Worm (Caenorhabditis elegans): ENCODE data around the gene C03G6.17.

Gene C03G6.17

DNA sequence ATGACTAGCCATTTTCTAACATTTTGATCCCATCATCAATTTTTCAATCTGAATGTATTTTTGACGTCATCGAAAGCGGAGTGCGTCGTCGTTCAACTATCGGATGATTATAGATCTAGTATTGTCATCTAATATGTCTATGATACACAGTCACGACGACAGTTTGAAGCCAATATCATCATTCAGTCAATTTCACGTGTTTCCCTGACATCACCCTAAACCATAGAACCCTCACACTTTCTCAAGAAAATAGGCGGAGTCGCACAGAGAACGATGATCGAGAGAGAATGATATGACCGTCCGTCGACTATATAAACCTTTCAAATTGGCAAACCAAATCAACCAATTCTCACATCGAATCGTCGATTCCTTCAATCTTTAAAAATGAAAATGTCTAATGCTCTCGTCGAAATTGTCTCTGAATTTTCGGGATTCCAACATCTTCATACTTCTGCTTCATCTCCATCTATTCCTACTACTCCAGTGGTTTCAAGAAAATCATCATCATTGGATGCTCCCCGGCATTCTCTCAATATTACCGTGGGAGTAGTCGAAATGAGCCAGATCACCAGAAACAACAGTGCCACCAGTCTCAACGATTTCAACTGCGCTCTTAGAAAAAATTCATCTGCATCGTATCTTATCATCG is 35.0 kb upstream of the C03G6.17 start, which contains the start of gene F18E3.13 (continued):
- TF ChIP-seq dmd-6 (GFP tag; IDR thresholded peaks at IDR 0.05) (peak; percentile 64), pqm-1 (tag; optimal IDR thresholded peaks at IDR 0.05) (no peak), ZK546.5 (tag; optimal IDR thresholded peaks at IDR 0.05) (no peak), nhr-237 (tag; optimal IDR thresholded peaks at IDR 0.05) (no peak), T26A8.4 (GFP tag; IDR thresholded peaks at IDR 0.05) (peak; percentile 45; the same call in 1 of the 2 replicates), dmd-9 (GFP tag; IDR thresholded peaks at IDR 0.05) (no peak), nhr-41 (GFP tag; IDR thresholded peaks at IDR 0.05) (no peak), fos-1 (tag; optimal IDR thresholded peaks at IDR 0.05) (no peak), daf-19 (GFP tag; conservative IDR thresholded peaks at IDR 0.05) (no peak), mdl-1 (tag; optimal IDR thresholded peaks at IDR 0.05) (peak; percentile 56 to 88), cey-2 (tag; optimal IDR thresholded peaks at IDR 0.05; ENCODE audit: borderline replicate concordance, insufficient read depth) (peak; percentile 50), lin-39 (tag; optimal IDR thresholded peaks at IDR 0.05) (no peak), nhr-42 (GFP tag; IDR thresholded peaks at IDR 0.05) (no peak), unc-62 (GFP tag; optimal IDR thresholded peaks at IDR 0.05 in 1 of 2) (peak in 1 of 2 experiments; percentile 55), unc-62 (tag; optimal IDR thresholded peaks at IDR 0.05) (no peak), hmg-1.1 (GFP tag; IDR thresholded peaks at IDR 0.05) (no peak), D1046.2 (GFP tag; IDR thresholded peaks at IDR 0.05) (no peak), set-16 (GFP tag; IDR thresholded peaks at IDR 0.05) (no peak), nhr-77 (tag; optimal IDR thresholded peaks at IDR 0.05) (no peak), lin-38 (GFP tag; IDR thresholded peaks at IDR 0.05) (no peak), attf-4 (tag; optimal IDR thresholded peaks at IDR 0.05) (no peak)

DNA sequence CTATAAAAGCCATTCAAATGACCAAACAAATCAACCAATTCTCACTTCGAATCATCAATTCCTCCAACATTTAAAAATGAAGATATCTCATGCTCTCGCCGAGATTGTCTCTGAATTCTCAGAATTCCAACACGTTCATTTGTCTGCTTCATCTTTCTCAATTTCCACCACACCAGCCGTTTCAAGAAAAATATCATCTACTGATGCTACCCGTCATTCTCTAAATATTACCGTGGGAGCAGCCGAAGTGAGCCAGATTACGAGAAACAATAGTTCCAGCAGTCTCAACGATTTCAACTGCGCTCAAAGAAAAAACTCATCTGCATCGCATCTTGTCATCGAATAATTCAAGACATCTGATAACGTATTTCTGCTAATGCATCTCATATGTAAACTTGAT is 34.0 kb upstream of the C03G6.17 start, which contains the start of gene F18E3.12:
F18E3.12 (plus strand) TSS at position 77 of the 400 bp plus-strand sequence.
- no peak for TF ChIP-seq jun-1 (tag; optimal IDR thresholded peaks at IDR 0.05)
- peak; percentile 96 for TF ChIP-seq ama-1 (optimal IDR thresholded peaks at IDR 0.05)
- no peak for TF ChIP-seq ceh-82 (tag; optimal IDR thresholded peaks at IDR 0.05)
- no peak for TF ChIP-seq pqm-1 (tag; optimal IDR thresholded peaks at IDR 0.05)

DNA sequence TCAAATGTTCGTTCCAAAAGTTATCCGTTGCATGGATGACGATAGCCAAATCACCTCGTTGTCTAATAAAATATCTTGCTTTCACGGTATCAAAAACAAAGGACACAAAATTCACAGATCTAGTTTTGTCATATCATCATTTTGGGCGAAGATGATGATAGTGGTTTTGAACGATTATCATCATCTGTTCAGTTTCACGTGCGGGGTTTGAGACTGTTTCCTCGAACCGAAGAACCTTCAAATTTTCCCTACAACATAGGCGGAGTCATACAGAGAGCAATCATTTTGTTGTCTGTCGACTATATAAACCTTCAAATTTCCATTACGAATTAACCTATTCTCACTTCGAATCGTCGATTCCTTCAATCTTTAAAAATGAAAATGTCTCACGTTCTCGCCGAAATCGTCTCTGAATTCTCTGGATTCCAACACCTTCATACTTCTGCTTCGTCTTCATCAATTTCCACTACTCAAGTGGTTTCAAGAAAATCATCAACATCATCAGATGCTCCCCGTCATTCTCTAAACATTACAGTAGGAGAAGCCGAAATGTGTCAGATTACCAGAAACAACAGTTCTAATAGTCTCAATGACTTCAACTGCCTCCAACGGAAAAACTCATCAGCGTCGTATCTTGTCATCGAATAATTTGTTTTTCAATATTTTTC is 32.3 kb upstream of the C03G6.17 start, which contains the start of gene F18E3.11:
F18E3.11 (plus strand) TSS at position 376 of the 668 bp plus-strand sequence.
- TF ChIP-seq egl-43 (GFP tag; IDR thresholded peaks at IDR 0.05) (no peak), F37D6.2 (tag; optimal IDR thresholded peaks at IDR 0.05) (no peak), ama-1 (optimal IDR thresholded peaks at IDR 0.05) (peak; percentile 94), T26A8.4 (GFP tag; IDR thresholded peaks at IDR 0.05) (0 out of 2 replicates have a peak, but pooled peaks have one; percentile 35), mep-1 (tag; optimal IDR thresholded peaks at IDR 0.05) (no peak), daf-16 (GFP tag; optimal IDR thresholded peaks at IDR 0.05) (no peak), daf-16 (tag; optimal IDR thresholded peaks at IDR 0.05) (no peak), daf-12 (tag; optimal IDR thresholded peaks at IDR 0.05) (no peak), nhr-25 (tag; optimal IDR thresholded peaks at IDR 0.05; ENCODE audit: borderline replicate concordance, insufficient read depth) (peak; percentile 72), daf-19 (GFP tag; conservative IDR thresholded peaks at IDR 0.05) (no peak), lin-39 (tag; optimal IDR thresholded peaks at IDR 0.05) (no peak), lin-13 (GFP tag; optimal IDR thresholded peaks at IDR 0.05) (no peak), unc-62 (GFP tag; optimal IDR thresholded peaks at IDR 0.05 in 1 of 2) (peak in 1 of 2 experiments; percentile 80), unc-62 (tag; optimal IDR thresholded peaks at IDR 0.05) (no peak), madf-9 (GFP tag; conservative IDR thresholded peaks at IDR 0.05) (no peak), ceh-28 (tag; optimal IDR thresholded peaks at IDR 0.05) (no peak), hif-1 (tag; optimal IDR thresholded peaks at IDR 0.05) (peak in 1 of 2 experiments; percentile 50), mdl-1 (tag; optimal IDR thresholded peaks at IDR 0.05) (peak in 1 of 2 experiments; percentile 69), lin-29 (GFP tag; IDR thresholded peaks at IDR 0.05) (no peak), nhr-77 (tag; optimal IDR thresholded peaks at IDR 0.05) (no peak), dmd-6 (GFP tag; IDR thresholded peaks at IDR 0.05) (peak; percentile 23; the same call in 1 of the 2 replicates), F44E2.7 (GFP tag; IDR thresholded peaks at IDR 0.05) (no peak), mdt-29 (GFP tag; IDR thresholded peaks at IDR 0.05) (peak; percentile 75; the same call in 1 of the 2 replicates), nhr-237 (tag; optimal IDR thresholded peaks at IDR 0.05) (no peak), nhr-102 (tag; optimal IDR thresholded peaks at IDR 0.05) (no peak), hlh-30 (tag; optimal IDR thresholded peaks at IDR 0.05; ENCODE audit: insufficient read depth) (peak; percentile 65), lin-15B (tag; optimal IDR thresholded peaks at IDR 0.05) (no peak), mes-2 (tag; optimal IDR thresholded peaks at IDR 0.05; ENCODE audit: poor library complexity, severe bottlenecking) (no peak), hlh-11 (tag; optimal IDR thresholded peaks at IDR 0.05) (peak; percentile 71), zfp-3 (GFP tag; conservative IDR thresholded peaks at IDR 0.05) (no peak)

All from whole organism, L4 larva.